Worm (Caenorhabditis elegans) whole organism, L4/young adult: Measurements from ENCODE around the gene Y50D7A.10.

Source experiments
- W03F9.2 ChIP-seq: fragments of 150-350 bp; optimal IDR thresholded peaks from 2 replicates; lab custom pipeline; 2014; ENCODE audit warnings: missing biosample characterization, missing genetic modification characterization
- dao-5 ChIP-seq: sonication (generic microtip); optimal IDR thresholded peaks from 2 replicates; lab custom pipeline; 2016; ENCODE audit warnings: missing genotype, missing genetic modification characterization, moderate library complexity, missing compliant biosample characterization

DNA sequence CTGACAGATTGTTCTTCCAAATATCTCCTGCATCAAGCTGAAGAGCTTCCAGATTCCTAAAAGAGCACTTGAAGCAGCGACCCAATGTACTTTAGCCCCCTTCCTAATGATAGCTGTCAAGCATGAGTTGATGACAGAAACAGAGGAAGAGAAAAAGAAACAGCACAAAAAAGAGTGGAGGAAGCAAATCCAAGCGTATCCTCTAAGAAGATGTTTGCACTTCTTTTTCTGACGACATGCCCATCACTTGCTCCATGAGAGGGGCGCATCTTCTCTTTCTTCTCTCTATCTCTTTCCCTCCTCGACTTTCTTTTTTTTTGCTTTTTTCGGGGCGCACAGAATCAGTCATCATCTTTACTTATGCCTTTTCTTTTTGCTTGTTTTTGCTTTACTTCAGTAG is 45.1 kb downstream of the Y50D7A.10 start:
- no peak for TF ChIP-seq W03F9.2 (tag; lab: Kevin White, UChicago)
- no peak for TF ChIP-seq dao-5 (tag; lab: Kevin White, UChicago)
